Worm (Caenorhabditis elegans): Measurements from ENCODE around the gene mltn-9.

ce11 chrII:14616402-14616801 is 567 bp downstream of the mltn-9 start:
- TF ChIP-seq B0310.2 (tag; optimal IDR thresholded peaks at IDR 0.05) (no peak), ama-1 (optimal IDR thresholded peaks at IDR 0.05) (no peak), ceh-36 (tag; optimal IDR thresholded peaks at IDR 0.05) (no peak), F13C5.2 (tag; optimal IDR thresholded peaks at IDR 0.05) (no peak), pes-1 (GFP tag; IDR thresholded peaks at IDR 0.05) (no peak), tbx-37 (GFP tag; conservative IDR thresholded peaks at IDR 0.05) (no peak), hmbx-1 (tag; optimal IDR thresholded peaks at IDR 0.05) (no peak), sea-1 (GFP tag; conservative IDR thresholded peaks at IDR 0.05) (no peak), tbx-11 (GFP tag; IDR thresholded peaks at IDR 0.05) (no peak), hnd-1 (tag; optimal IDR thresholded peaks at IDR 0.05) (no peak), scrt-1 (GFP tag; IDR thresholded peaks at IDR 0.05) (no peak), flt-1 (GFP tag; IDR thresholded peaks at IDR 0.05) (no peak), ceh-13 (GFP tag; optimal IDR thresholded peaks at IDR 0.05) (no peak)
